Fruit fly (Drosophila melanogaster): ENCODE measurements around the gene CG8028.

DNA sequence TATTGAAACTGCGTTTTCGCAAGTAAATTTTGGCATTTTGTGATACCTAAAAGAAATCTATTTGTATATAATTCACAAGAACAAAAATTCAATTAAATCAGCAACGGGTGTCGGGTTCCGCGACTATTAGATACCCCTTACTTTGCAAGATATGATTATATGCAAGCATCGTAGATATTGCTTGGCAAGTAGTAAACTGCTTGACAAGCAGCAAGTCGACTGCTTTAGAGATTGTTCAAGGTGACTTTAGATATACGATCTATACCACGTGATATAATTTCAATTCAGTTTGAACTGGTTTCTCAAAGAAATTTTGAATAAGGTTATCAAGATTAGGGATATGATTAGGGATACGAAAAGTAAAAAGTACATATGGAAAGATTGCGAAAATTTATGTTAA, 1.8 kb downstream of the CG8028 start:
- TF ChIP-seq CG8159 (tag; optimal IDR thresholded peaks at IDR 0.05) (no peak), rn (GFP tag; IDR thresholded peaks at IDR 0.05) (no peak), gl (tag; optimal IDR thresholded peaks at IDR 0.05) (no peak), CG8301 (tag; optimal IDR thresholded peaks at IDR 0.05) (no peak), CG9948 (tag; optimal IDR thresholded peaks at IDR 0.05) (no peak), CG17806 (tag; optimal IDR thresholded peaks at IDR 0.05) (no peak), CG12605 (GFP tag; IDR thresholded peaks at IDR 0.05) (no peak), CG13204 (GFP tag; optimal IDR thresholded peaks at IDR 0.05) (no peak)

All from whole organism, pupa.